Worm (Caenorhabditis elegans): Measurements from ENCODE around the gene nex-4.
A peak's percentile ranks its signal among the peaks of the same experiment; 100 is the strongest.

Gene nex-4

ce11 chrV:4851138-4851537 is at the start of gene nex-4:
Gene nex-4, plus strand, starts transcription at chrV:4851438.
- TF ChIP-seq hlh-12 (tag; optimal IDR thresholded peaks at IDR 0.05), result no peak
- TF ChIP-seq egrh-3 (GFP tag; IDR thresholded peaks at IDR 0.05), result no peak
- TF ChIP-seq nhr-80 (tag; optimal IDR thresholded peaks at IDR 0.05), result no peak
- no peak for TF ChIP-seq F37B4.10 (GFP tag; IDR thresholded peaks at IDR 0.05)
- no peak for TF ChIP-seq nhr-120 (GFP tag; IDR thresholded peaks at IDR 0.05)

DNA sequence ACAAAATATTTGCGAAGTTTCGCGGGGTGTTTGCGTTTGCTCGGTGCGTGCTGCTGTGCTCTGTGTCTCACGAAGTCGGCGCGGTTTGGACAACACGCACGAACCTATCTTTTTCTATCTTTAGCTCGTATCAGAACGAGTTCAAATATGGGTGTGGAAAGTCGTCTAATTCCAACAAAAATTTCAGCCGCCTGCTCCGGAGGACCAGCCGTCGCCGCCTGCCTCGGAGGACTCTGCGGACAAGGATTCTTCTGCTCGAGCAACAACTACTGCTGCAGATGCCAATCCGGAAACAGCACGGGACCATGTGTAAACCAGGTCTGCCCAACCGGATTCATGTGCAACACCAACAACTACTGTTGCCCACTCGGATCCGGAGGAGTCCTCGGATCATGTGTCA is 49.3 kb upstream of the nex-4 start:
- TF ChIP-seq ztf-25 (GFP tag; IDR thresholded peaks at IDR 0.05) (0 out of 2 replicates have a peak, but pooled peaks have one; percentile 10), repo-1 (tag; optimal IDR thresholded peaks at IDR 0.05) (no peak), C06A6.2 (GFP tag; conservative IDR thresholded peaks at IDR 0.05) (no peak), ztf-3 (GFP tag; optimal IDR thresholded peaks at IDR 0.05) (no peak), K11D2.4 (GFP tag; IDR thresholded peaks at IDR 0.05) (no peak), zfh-2 (GFP tag; conservative IDR thresholded peaks at IDR 0.05) (peak; percentile 71), pha-4 (tag; optimal IDR thresholded peaks at IDR 0.05) (no peak), hsf-1 (GFP tag; IDR thresholded peaks at IDR 0.05) (no peak), hmg-1.2 (GFP tag; IDR thresholded peaks at IDR 0.05) (no peak), C17E4.6 (GFP tag; IDR thresholded peaks at IDR 0.05) (no peak)

DNA sequence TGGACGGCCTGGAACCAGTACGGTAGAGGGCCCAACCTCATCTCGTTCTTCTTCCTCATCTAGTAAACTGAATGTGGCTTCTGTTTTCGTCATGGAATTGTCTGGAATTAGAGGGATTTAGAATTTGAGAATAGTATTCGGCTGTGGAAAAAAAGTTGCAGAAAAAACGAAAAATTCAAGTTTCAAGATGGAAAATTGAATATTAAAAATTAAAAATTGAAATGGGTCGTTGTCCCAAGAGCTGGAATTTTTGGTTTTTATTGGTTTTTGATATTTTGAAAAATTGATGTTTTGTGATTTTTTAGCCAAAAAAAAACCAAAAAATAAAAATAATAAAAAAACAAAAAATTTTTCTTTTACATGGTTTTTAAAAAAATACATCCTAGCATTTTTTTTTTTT is 45.4 kb upstream of the nex-4 start, which contains the start of gene R02F11.3:
TSS of gene R02F11.3 (minus strand) at position 101 of the 400 bp plus-strand sequence.
- TF ChIP-seq nfya-1 (tag; optimal IDR thresholded peaks at IDR 0.05; ENCODE audit: borderline replicate concordance, insufficient read depth), result no peak
- TF ChIP-seq tbp1 (GFP tag; optimal IDR thresholded peaks at IDR 0.05), result no peak
- no peak for TF ChIP-seq mel-28 (tag; optimal IDR thresholded peaks at IDR 0.05; ENCODE audit: borderline replicate concordance)

DNA sequence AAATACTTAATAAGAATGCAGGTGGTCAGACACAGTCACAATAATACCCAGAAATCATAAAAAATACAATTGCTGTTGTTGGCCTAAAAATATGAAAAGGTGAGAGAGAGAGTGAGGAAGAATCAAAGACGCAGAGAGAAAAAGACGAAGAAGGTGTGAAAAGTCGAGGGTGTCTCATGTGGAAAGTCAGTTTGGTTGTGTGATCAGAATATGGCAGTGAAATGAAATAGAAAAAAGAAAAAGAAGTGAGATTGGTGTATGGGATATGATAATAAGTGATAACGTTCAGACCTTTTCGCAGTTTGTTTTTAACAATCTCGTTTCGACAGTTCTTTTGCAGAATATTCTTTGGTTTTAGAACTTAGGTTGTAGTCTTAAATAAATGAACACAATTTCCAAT is 44.4 kb upstream of the nex-4 start:
- TF ChIP-seq Y95B8A.8 (GFP tag; IDR thresholded peaks at IDR 0.05), result no peak
- peak; percentile 28; the same call in 1 of the 2 replicates for TF ChIP-seq hmg-1.2 (GFP tag; IDR thresholded peaks at IDR 0.05)

ce11 chrV:4810653-4811052 is 40.6 kb upstream of the nex-4 start:
- TF ChIP-seq ztf-26 (tag; optimal IDR thresholded peaks at IDR 0.05) (no peak), die-1 (tag; optimal IDR thresholded peaks at IDR 0.05) (no peak), mcd-1 (GFP tag; IDR thresholded peaks at IDR 0.05) (peak; percentile 60), dpl-1 (GFP tag; optimal IDR thresholded peaks at IDR 0.05) (peak; percentile 5), attf-5 (GFP tag; optimal IDR thresholded peaks at IDR 0.05) (peak; percentile 12), chd-7 (tag; optimal IDR thresholded peaks at IDR 0.05) (no peak), madf-6 (GFP tag; IDR thresholded peaks at IDR 0.05) (0 out of 2 replicates have a peak, but pooled peaks have one; percentile 36), ceh-27 (GFP tag; optimal IDR thresholded peaks at IDR 0.05) (peak; percentile 5), egrh-3 (GFP tag; IDR thresholded peaks at IDR 0.05) (peak; percentile 54; the same call in 1 of the 2 replicates), ZK185.1 (tag; optimal IDR thresholded peaks at IDR 0.05; ENCODE audit: poor library complexity, severe bottlenecking) (no peak), nhr-90 (tag; optimal IDR thresholded peaks at IDR 0.05) (no peak), cebp-1 (GFP tag; IDR thresholded peaks at IDR 0.05) (no peak), cebp-1 (tag; optimal IDR thresholded peaks at IDR 0.05) (peak; percentile 3), F52B5.7 (tag; optimal IDR thresholded peaks at IDR 0.05) (no peak), madf-8 (GFP tag; conservative IDR thresholded peaks at IDR 0.05) (0 out of 2 replicates have a peak, but pooled peaks have one; percentile 21), tbx-9 (tag; optimal IDR thresholded peaks at IDR 0.05; ENCODE audit: borderline replicate concordance) (no peak), zfh-2 (GFP tag; conservative IDR thresholded peaks at IDR 0.05) (peak; percentile 89), lin-35 (GFP tag; optimal IDR thresholded peaks at IDR 0.05) (peak in 1 of 3 experiments; percentile 5), snpc-3.4 (tag; optimal IDR thresholded peaks at IDR 0.05) (no peak), nhr-179 (tag; optimal IDR thresholded peaks at IDR 0.05) (no peak)

Data from whole organism, young adult.